Fruit fly (Drosophila melanogaster) Kc167 (cell line): Measurements from ENCODE around the gene Syx7.

Experiments used
- Myc ChIP-seq: fragments of >200 bp; optimal IDR thresholded peaks from 2 replicates; lab custom pipeline; 2017; ENCODE audit warnings: missing external identifiers
- Sin3A ChIP-seq: fragments of >200 bp; optimal IDR thresholded peaks from 2 replicates; lab custom pipeline; 2018; ENCODE audit warnings: missing external identifiers
- h ChIP-seq: fragments of >200 bp; optimal IDR thresholded peaks from 3 replicates; lab custom pipeline; 2018; ENCODE audit warnings: missing external identifiers
- insv ChIP-seq: fragments of >200 bp; optimal IDR thresholded peaks from 3 replicates; lab custom pipeline; 2018; ENCODE audit warnings: missing external identifiers
- ttk ChIP-seq: sonication (Bioruptor generic); optimal IDR thresholded peaks from 2 replicates; lab custom pipeline; 2017; ENCODE audit warnings: missing external identifiers

- TF ChIP-seq ttk = no peak
- TF ChIP-seq insv (lab: Kevin White, UChicago) = no peak
- TF ChIP-seq Sin3A (lab: Kevin White, UChicago) = no peak
- TF ChIP-seq Myc (lab: Kevin White, UChicago) = no peak
- TF ChIP-seq h (lab: Kevin White, UChicago) = no peak
Observed at dm6 chr3L:21412140-21412539, 33.5 kb upstream of the Syx7 start.
